Worm (Caenorhabditis elegans): ENCODE results near the gene Y73C8B.1.

ce11 chrV:3162299-3162698 is 34.4 kb downstream of the Y73C8B.1 start:
- TF ChIP-seq sptf-2 (GFP tag; optimal IDR thresholded peaks at IDR 0.05): no peak
- no peak for TF ChIP-seq D2030.7 (GFP tag; IDR thresholded peaks at IDR 0.05)
- no peak for TF ChIP-seq unc-62 (GFP tag; optimal IDR thresholded peaks at IDR 0.05)

Measured in whole organism, young adult.